Fruit fly (Drosophila melanogaster) whole organism, wandering third instar larva: ENCODE measurements around the gene Rcd5.

Experiments
- Abd-B ChIP-seq: fragments of >200 bp; optimal IDR thresholded peaks from 2 replicates; lab custom pipeline; 2017; ENCODE audit warnings: missing biosample characterization, missing genetic modification characterization
- CG32264 ChIP-seq: fragments of 200-800 bp; sonication (Bioruptor generic); optimal IDR thresholded peaks from 2 replicates; lab custom pipeline; 2016; ENCODE audit warnings: missing biosample characterization, missing genetic modification characterization
- CG9705 ChIP-seq: fragments of 200-800 bp; sonication (Bioruptor generic); optimal IDR thresholded peaks from 2 replicates; lab custom pipeline; 2018; ENCODE audit warnings: missing biosample characterization, mild to moderate bottlenecking, missing genetic modification characterization
- CrebA ChIP-seq: fragments of 200-800 bp; sonication (Bioruptor generic); optimal IDR thresholded peaks from 2 replicates; lab custom pipeline; 2016; ENCODE audit warnings: missing biosample characterization, mild to moderate bottlenecking, missing genetic modification characterization, borderline replicate concordance
- Dfd ChIP-seq: fragments of >200 bp; optimal IDR thresholded peaks from 2 replicates; lab custom pipeline; 2017; ENCODE audit warnings: missing biosample characterization, missing genetic modification characterization
- Dif ChIP-seq: fragments of 200-275, 200-300 bp; sonication (Bioruptor generic); optimal IDR thresholded peaks from 2 replicates; lab custom pipeline; 2018; ENCODE audit warnings: missing biosample characterization, missing genetic modification characterization; ENCODE audit not compliant: partially characterized antibody
- GATAd ChIP-seq: sonication (Bioruptor generic); optimal IDR thresholded peaks from 2 replicates; lab custom pipeline; 2016; ENCODE audit warnings: missing biosample characterization, missing genetic modification characterization
- Hnf4 ChIP-seq: fragments of 200-800 bp; sonication (Bioruptor generic); optimal IDR thresholded peaks from 2 replicates; lab custom pipeline; 2016; ENCODE audit warnings: missing biosample characterization, mild to moderate bottlenecking, missing genetic modification characterization
- Hr78 ChIP-seq: fragments of >200 bp; optimal IDR thresholded peaks from 2 replicates; lab custom pipeline; 2017; ENCODE audit warnings: missing biosample characterization, missing genetic modification characterization
- Jra ChIP-seq: sonication (Bioruptor generic); optimal IDR thresholded peaks from 2 replicates; lab custom pipeline; 2016; ENCODE audit warnings: missing biosample characterization, missing genetic modification characterization
- Mio ChIP-seq: sonication (Bioruptor generic); optimal IDR thresholded peaks from 2 replicates; lab custom pipeline; 2016; ENCODE audit warnings: missing biosample characterization, missing genetic modification characterization
- Myc ChIP-seq: fragments of >200 bp; optimal IDR thresholded peaks from 2 replicates; lab custom pipeline; 2017
- OdsH ChIP-seq: fragments of 200-800 bp; sonication (Bioruptor generic); optimal IDR thresholded peaks from 2 replicates; lab custom pipeline; 2016; ENCODE audit warnings: missing biosample characterization, mild to moderate bottlenecking, missing genetic modification characterization
- Sp1 ChIP-seq: fragments of 200-800 bp; sonication (Bioruptor generic); optimal IDR thresholded peaks from 3 replicates; lab custom pipeline; 2019; ENCODE audit warnings: missing biosample characterization, mild to moderate bottlenecking, missing genetic modification characterization, moderate library complexity
- Vsx2 ChIP-seq: fragments of 200-300, 225-300 bp; sonication (Bioruptor generic); optimal IDR thresholded peaks from 2 replicates; lab custom pipeline; 2018; ENCODE audit warnings: missing biosample characterization, missing genetic modification characterization; ENCODE audit not compliant: partially characterized antibody
- br ChIP-seq: fragments of 200-800 bp; sonication (Bioruptor generic); optimal IDR thresholded peaks from 2 replicates; lab custom pipeline; 2016; ENCODE audit warnings: missing biosample characterization, missing genetic modification characterization
- dl ChIP-seq, 2 experiments: fragments of 175-275, 200-275 bp in 1 of 2; fragments of 200-275 bp in 1 of 2; sonication (Bioruptor generic); optimal IDR thresholded peaks; lab custom pipeline; 2018; ENCODE audit warnings: mild to moderate bottlenecking in 2 of 2, missing biosample characterization in 2 of 2, missing genetic modification characterization in 2 of 2, moderate library complexity in 2 of 2; ENCODE audit not compliant: partially characterized antibody in 2 of 2, insufficient read depth in 1 of 2
- dsf ChIP-seq: sonication (Bioruptor generic); optimal IDR thresholded peaks from 2 replicates; lab custom pipeline; 2016; ENCODE audit warnings: missing biosample characterization, missing genetic modification characterization, borderline replicate concordance
- ey ChIP-seq: fragments of 200-800 bp; sonication (Bioruptor generic); optimal IDR thresholded peaks from 2 replicates; lab custom pipeline; 2016; ENCODE audit warnings: missing biosample characterization, missing genetic modification characterization
- foxo ChIP-seq, 2 experiments: fragments of 200-800 bp; sonication (Bioruptor generic); optimal IDR thresholded peaks; 2 replicates in 1 of 2; 3 replicates in 1 of 2; lab custom pipeline; 2016 to 2017; ENCODE audit warnings: missing biosample characterization in 2 of 2, missing genetic modification characterization in 2 of 2
- fru ChIP-seq: fragments of 200-800 bp; sonication (Bioruptor generic); optimal IDR thresholded peaks from 3 replicates; lab custom pipeline; 2016; ENCODE audit warnings: missing biosample characterization, mild to moderate bottlenecking, missing genetic modification characterization
- h ChIP-seq: fragments of 200-800 bp; sonication (Bioruptor generic); optimal IDR thresholded peaks from 3 replicates; lab custom pipeline; 2016; ENCODE audit warnings: missing biosample characterization, mild to moderate bottlenecking, missing genetic modification characterization
- jim ChIP-seq: fragments of 175-275, 200-325 bp; sonication (Bioruptor generic); optimal IDR thresholded peaks from 2 replicates; lab custom pipeline; 2016; ENCODE audit warnings: missing biosample characterization, mild to moderate bottlenecking, missing genetic modification characterization
- lola ChIP-seq: fragments of >200 bp; optimal IDR thresholded peaks from 2 replicates; lab custom pipeline; 2017; ENCODE audit warnings: missing biosample characterization, missing genetic modification characterization
- pan ChIP-seq: fragments of >200 bp; optimal IDR thresholded peaks from 2 replicates; lab custom pipeline; 2017
- psq ChIP-seq: fragments of 200-800 bp; sonication (Bioruptor generic); optimal IDR thresholded peaks from 3 replicates; lab custom pipeline; 2017; ENCODE audit warnings: missing biosample characterization, mild to moderate bottlenecking, missing genetic modification characterization, moderate library complexity
- rgr ChIP-seq: fragments of 200-800 bp; sonication (Bioruptor generic); optimal IDR thresholded peaks from 3 replicates; lab custom pipeline; 2016; ENCODE audit warnings: missing biosample characterization, mild to moderate bottlenecking, missing genetic modification characterization
- sage ChIP-seq: fragments of 200-800 bp; sonication (Bioruptor generic); optimal IDR thresholded peaks from 2 replicates; lab custom pipeline; 2016; ENCODE audit warnings: missing biosample characterization, mild to moderate bottlenecking, missing genetic modification characterization
- sv ChIP-seq: fragments of 200-800 bp; sonication (Bioruptor generic); optimal IDR thresholded peaks from 3 replicates; lab custom pipeline; 2016; ENCODE audit warnings: missing biosample characterization, missing genetic modification characterization
- tai ChIP-seq: sonication (Bioruptor generic); optimal IDR thresholded peaks from 2 replicates; lab custom pipeline; 2016; ENCODE audit warnings: missing biosample characterization, missing genetic modification characterization
- woc ChIP-seq: sonication (Bioruptor generic); optimal IDR thresholded peaks from 2 replicates; lab custom pipeline; 2016; ENCODE audit warnings: missing biosample characterization, mild to moderate bottlenecking, missing genetic modification characterization

Rcd5 gene

DNA sequence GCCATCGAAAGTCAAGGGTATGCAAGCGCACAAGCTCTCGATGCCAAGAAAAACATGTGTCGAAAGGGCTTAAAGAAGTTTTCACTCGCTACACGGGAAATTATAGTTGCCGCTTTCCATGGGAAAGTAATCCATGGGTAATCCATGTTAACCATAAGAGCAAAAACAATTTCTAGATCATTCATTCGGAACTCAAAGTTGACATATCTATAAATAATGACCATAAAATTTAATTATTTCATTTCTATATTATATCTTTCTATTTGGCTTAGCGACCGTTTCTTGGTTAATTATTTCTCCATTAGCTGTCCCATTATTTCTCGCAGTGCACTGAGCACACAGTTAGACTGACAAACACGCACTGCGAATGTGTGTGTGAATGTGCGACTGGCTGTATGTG, 39.6 kb upstream of the Rcd5 start:
- no peak for TF ChIP-seq sv (GFP tag; lab: Kevin White, UChicago)
- no peak for TF ChIP-seq sage
- no peak for TF ChIP-seq ey (GFP tag; lab: Kevin White, UChicago)
- TF ChIP-seq Myc (lab: Kevin White, UChicago) = no peak
- TF ChIP-seq CG32264 (GFP tag; lab: Kevin White, UChicago) = no peak
- TF ChIP-seq pan (lab: Kevin White, UChicago) = no peak
- no peak for TF ChIP-seq psq
- TF ChIP-seq lola (GFP tag; lab: Kevin White, UChicago) = no peak
- TF ChIP-seq tai (GFP tag; lab: Kevin White, UChicago) = no peak
- no peak for TF ChIP-seq Abd-B (GFP tag; lab: Kevin White, UChicago)

DNA sequence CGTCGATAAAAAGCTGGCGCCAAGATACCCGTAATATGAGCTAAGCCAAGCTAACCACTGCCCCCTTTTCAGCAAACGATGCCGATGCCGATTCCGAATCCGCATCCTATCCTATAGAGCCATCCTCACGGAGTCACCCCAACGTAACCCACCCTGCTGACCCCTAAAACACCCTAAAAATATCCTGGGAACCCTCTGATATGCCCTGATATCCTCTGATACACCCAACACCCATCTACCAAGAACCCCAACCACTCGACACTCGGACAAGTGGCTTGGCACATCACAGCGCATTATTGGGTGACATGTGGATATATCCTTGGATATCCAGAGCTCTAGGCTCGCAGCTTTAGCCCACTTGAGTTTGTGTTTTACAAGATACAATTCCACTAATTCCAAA, 38.8 kb upstream of the Rcd5 start:
- TF ChIP-seq Dif (no peak), fru (GFP tag; lab: Kevin White, UChicago) (no peak), jim (no peak), tai (GFP tag; lab: Kevin White, UChicago) (no peak)

DNA sequence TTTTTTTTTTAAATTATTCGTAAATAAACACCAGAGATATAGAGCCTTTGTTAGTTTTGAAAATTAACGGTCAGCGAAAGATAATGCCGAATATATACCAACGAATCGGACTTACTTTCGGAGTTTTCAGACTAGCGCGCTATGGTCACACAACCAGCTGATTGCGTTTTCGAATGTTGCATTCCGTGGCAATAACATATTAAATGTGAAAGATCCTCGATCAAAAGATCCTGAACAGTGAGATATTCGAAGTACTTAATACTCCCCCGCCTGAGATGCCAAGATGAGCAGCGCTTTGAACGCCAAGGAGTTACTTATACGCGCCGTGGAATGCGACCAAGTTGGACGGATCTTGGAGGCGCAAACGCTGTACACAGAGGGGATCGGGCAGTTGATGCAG, 37.0 kb upstream of the Rcd5 start, which contains the start of gene CG14985:
TSS of gene CG14985 (plus strand) at position 159 of the 400 bp plus-strand sequence.
- TF ChIP-seq Jra (GFP tag; lab: Kevin White, UChicago) (no peak), sage (no peak), foxo (GFP tag; optimal IDR thresholded peaks at IDR 0.05; lab: Kevin White, UChicago) (no peak), Dfd (GFP tag; lab: Kevin White, UChicago) (no peak), rgr (GFP tag; lab: Kevin White, UChicago) (no peak), pan (lab: Kevin White, UChicago) (no peak), Dif (no peak), tai (GFP tag; lab: Kevin White, UChicago) (no peak), Hnf4 (no peak), h (no peak), psq (no peak), CG32264 (GFP tag; lab: Kevin White, UChicago) (no peak), OdsH (GFP tag; lab: Kevin White, UChicago) (no peak), Sp1 (GFP tag; lab: Kevin White, UChicago) (no peak), Abd-B (GFP tag; lab: Kevin White, UChicago) (no peak), CG9705 (GFP tag; lab: Kevin White, UChicago) (no peak), Hr78 (GFP tag; lab: Kevin White, UChicago) (no peak), Vsx2 (GFP tag; lab: Kevin White, UChicago) (no peak)

DNA sequence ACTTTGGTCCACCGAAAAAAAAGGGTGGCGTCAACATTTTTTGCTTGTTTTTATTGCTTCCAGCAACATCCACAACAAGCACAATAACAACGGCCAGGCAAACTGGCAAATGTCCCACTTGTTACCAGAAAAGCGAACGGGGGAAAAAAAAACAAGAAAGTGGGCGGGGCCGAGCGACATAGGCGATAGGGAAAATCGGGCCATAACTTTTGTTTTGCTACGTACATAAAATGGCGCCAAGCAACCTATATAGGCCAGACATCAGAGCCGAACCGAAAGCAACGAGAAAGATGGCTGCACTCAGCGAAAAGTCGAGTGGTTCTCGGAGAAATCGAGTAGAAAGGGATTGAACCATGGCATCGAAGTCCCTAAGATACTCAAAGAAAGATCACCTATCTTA, 33.1 kb upstream of the Rcd5 start:
- no peak for TF ChIP-seq sage
- no peak for TF ChIP-seq CrebA
- no peak for TF ChIP-seq br
- no peak for TF ChIP-seq psq
- TF ChIP-seq Myc (lab: Kevin White, UChicago) = no peak
- TF ChIP-seq CG9705 (GFP tag; lab: Kevin White, UChicago) = no peak
- no peak for TF ChIP-seq woc (GFP tag; lab: Kevin White, UChicago)
- TF ChIP-seq Mio = no peak
- TF ChIP-seq Jra (GFP tag; lab: Kevin White, UChicago) = no peak
- no peak for TF ChIP-seq CG32264 (GFP tag; lab: Kevin White, UChicago)
- no peak for TF ChIP-seq dsf (GFP tag; lab: Kevin White, UChicago)
- no peak for TF ChIP-seq OdsH (GFP tag; lab: Kevin White, UChicago)
- no peak for TF ChIP-seq dl (GFP tag; optimal IDR thresholded peaks at IDR 0.05; lab: Kevin White, UChicago; ENCODE audit: insufficient read depth in 1 of 2, partially characterized antibody in 2 of 2)
- no peak for TF ChIP-seq jim
- no peak for TF ChIP-seq GATAd (GFP tag; lab: Kevin White, UChicago)
- TF ChIP-seq Vsx2 (GFP tag; lab: Kevin White, UChicago) = no peak

DNA sequence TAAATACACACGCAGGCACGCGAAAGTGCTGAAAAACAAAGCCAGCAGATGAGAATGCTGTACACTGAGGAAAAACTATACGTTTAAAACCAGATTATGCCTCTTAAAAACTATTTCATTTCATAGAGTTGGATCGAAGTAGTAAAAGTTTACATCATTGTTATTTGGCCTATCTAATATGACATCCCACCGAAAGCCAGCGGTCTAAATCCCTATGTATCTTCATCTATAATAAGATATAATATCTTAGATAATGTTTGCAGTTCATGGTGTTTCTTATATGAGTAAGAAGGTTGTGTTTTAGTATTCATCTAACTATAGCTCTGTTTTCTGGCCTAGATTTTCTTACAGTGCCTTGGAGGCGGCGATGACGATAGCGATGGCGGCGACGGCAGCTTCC, 30.2 kb upstream of the Rcd5 start:
- TF ChIP-seq Vsx2 (GFP tag; lab: Kevin White, UChicago) = no peak
- TF ChIP-seq Myc (lab: Kevin White, UChicago) = no peak
- no peak for TF ChIP-seq rgr (GFP tag; lab: Kevin White, UChicago)
- TF ChIP-seq ey (GFP tag; lab: Kevin White, UChicago) = no peak
- no peak for TF ChIP-seq h
- TF ChIP-seq CG9705 (GFP tag; lab: Kevin White, UChicago) = no peak
